Worm (Caenorhabditis elegans) whole organism, young adult: ENCODE measurements around the gene pfs-2.
"Not testable (repeated sequence)": the region's sequence is repeated elsewhere in the genome, so short reads cannot be mapped to it uniquely, and the experiment has no call there.

Experiments used
- C17E4.6 ChIP-seq: fragments of 200-800 bp; sonication (Bioruptor generic); IDR thresholded peaks from 2 replicates; pipeline ENCODE4 v1.3.6; 2022; ENCODE audit warnings: missing genetic modification reagents, missing genetic modification characterization, missing compliant biosample characterization
- F37B4.10 ChIP-seq: fragments of 200-800 bp; sonication (Bioruptor generic); IDR thresholded peaks from 2 replicates; pipeline ENCODE4 v1.3.6; 2022; ENCODE audit warnings: missing genetic modification characterization, missing compliant biosample characterization
- F52B5.7 ChIP-seq: sonication (generic microtip); optimal IDR thresholded peaks from 2 replicates; lab custom pipeline; 2016; ENCODE audit warnings: mild to moderate bottlenecking, missing genetic modification characterization, missing compliant biosample characterization
- F57C9.4 ChIP-seq: sonication (generic microtip); optimal IDR thresholded peaks from 2 replicates; lab custom pipeline; 2017; ENCODE audit warnings: mild to moderate bottlenecking, missing genetic modification characterization, missing compliant biosample characterization
- K12H6.12 ChIP-seq: fragments of 200-800 bp; sonication (Bioruptor generic); optimal IDR thresholded peaks from 2 replicates; lab custom pipeline; 2018; ENCODE audit warnings: mild to moderate bottlenecking, missing genetic modification characterization, missing compliant biosample characterization
- T07F8.4 ChIP-seq: sonication (generic microtip); optimal IDR thresholded peaks from 2 replicates; lab custom pipeline; 2016; ENCODE audit warnings: mild to moderate bottlenecking, missing genetic modification characterization, moderate library complexity, missing compliant biosample characterization
- Y56A3A.18 ChIP-seq: fragments of 200-800 bp; sonication (Bioruptor generic); IDR thresholded peaks from 2 replicates; pipeline ENCODE4 v1.3.6; 2022; ENCODE audit warnings: missing genetic modification reagents, missing genetic modification characterization, missing compliant biosample characterization
- akir-1 ChIP-seq: fragments of 200-800 bp; sonication (Bioruptor generic); optimal IDR thresholded peaks from 2 replicates; lab custom pipeline; 2018; ENCODE audit warnings: mild to moderate bottlenecking, missing genetic modification characterization, moderate library complexity, missing compliant biosample characterization
- ama-1 ChIP-seq, 3 experiments: fragments of 150-350 bp in 1 of 3; sonication (generic microtip) in 2 of 3; optimal IDR thresholded peaks; 2 replicates each; lab custom pipeline; 2014 to 2018; ENCODE audit warnings: missing biosample characterization in 2 of 3, missing genetic modification characterization in 2 of 3, missing genetic modification reagents in 2 of 3
- aptf-3 ChIP-seq: fragments of 200-800 bp; sonication (Bioruptor generic); IDR thresholded peaks from 2 replicates; pipeline ENCODE4 v1.3.6; 2022; ENCODE audit warnings: missing genetic modification characterization, missing compliant biosample characterization
- athp-1 ChIP-seq: sonication (generic microtip); optimal IDR thresholded peaks from 2 replicates; lab custom pipeline; 2017; ENCODE audit warnings: mild to moderate bottlenecking, missing genetic modification characterization, missing compliant biosample characterization
- attf-5 ChIP-seq: fragments of 200-800 bp; sonication (Bioruptor generic); optimal IDR thresholded peaks from 2 replicates; lab custom pipeline; 2018; ENCODE audit warnings: mild to moderate bottlenecking, missing genetic modification characterization, missing compliant biosample characterization
- ccch-3 ChIP-seq: fragments of 200-800 bp; sonication (Bioruptor generic); optimal IDR thresholded peaks from 2 replicates; lab custom pipeline; 2018; ENCODE audit warnings: mild to moderate bottlenecking, missing genetic modification characterization, missing compliant biosample characterization
- cebp-2 ChIP-seq: fragments of 200-800 bp; sonication (Bioruptor generic); IDR thresholded peaks from 2 replicates; pipeline ENCODE4 v1.3.6; 2022; ENCODE audit warnings: missing genetic modification characterization, missing compliant biosample characterization
- ceh-100 ChIP-seq: fragments of 200-800 bp; sonication (Bioruptor generic); IDR thresholded peaks from 2 replicates; pipeline ENCODE4 v1.3.6; 2022; ENCODE audit warnings: missing genetic modification reagents, missing genetic modification characterization, missing compliant biosample characterization
- ceh-91 ChIP-seq: fragments of 200-800 bp; sonication (Bioruptor generic); IDR thresholded peaks from 2 replicates; pipeline ENCODE4 v1.3.6; 2022; ENCODE audit warnings: missing genetic modification reagents, missing genetic modification characterization, missing compliant biosample characterization
- chd-7 ChIP-seq: sonication (generic microtip); optimal IDR thresholded peaks from 2 replicates; lab custom pipeline; 2016; ENCODE audit warnings: mild to moderate bottlenecking, missing genetic modification characterization, moderate library complexity, missing compliant biosample characterization
- dox-1 ChIP-seq: fragments of 200-800 bp; sonication (Bioruptor generic); IDR thresholded peaks from 2 replicates; pipeline ENCODE4 v1.3.6; 2022; ENCODE audit warnings: missing genetic modification reagents, missing genetic modification characterization, missing compliant biosample characterization
- egl-18 ChIP-seq: fragments of 200-800 bp; sonication (Bioruptor generic); IDR thresholded peaks from 2 replicates; pipeline ENCODE4 v1.3.6; 2022; ENCODE audit warnings: missing genetic modification reagents, missing genetic modification characterization, missing compliant biosample characterization
- egrh-3 ChIP-seq: fragments of 200-800 bp; sonication (Bioruptor generic); IDR thresholded peaks from 2 replicates; pipeline ENCODE4 v1.3.6; 2022; ENCODE audit warnings: missing genetic modification reagents, missing genetic modification characterization, missing compliant biosample characterization
- fkh-3 ChIP-seq: sonication (generic microtip); optimal IDR thresholded peaks from 2 replicates; lab custom pipeline; 2016; ENCODE audit warnings: mild to moderate bottlenecking, missing genetic modification characterization, missing compliant biosample characterization
- lin-26 ChIP-seq: fragments of 200-800 bp; sonication (Bioruptor generic); IDR thresholded peaks from 2 replicates; pipeline ENCODE4 v1.3.6; 2022; ENCODE audit warnings: missing genetic modification reagents, missing genetic modification characterization, missing compliant biosample characterization
- lin-54 ChIP-seq: fragments of 200-800 bp; sonication (Bioruptor generic); optimal IDR thresholded peaks from 2 replicates; lab custom pipeline; 2018; ENCODE audit warnings: mild to moderate bottlenecking, missing genetic modification characterization, missing compliant biosample characterization
- lsl-1 ChIP-seq: fragments of 200-800 bp; sonication (Bioruptor generic); optimal IDR thresholded peaks from 2 replicates; lab custom pipeline; 2018; ENCODE audit warnings: mild to moderate bottlenecking, missing genetic modification characterization, moderate library complexity, missing compliant biosample characterization
- madf-6 ChIP-seq: fragments of 200-800 bp; sonication (Bioruptor generic); IDR thresholded peaks from 2 replicates; pipeline ENCODE4 v1.3.6; 2022; ENCODE audit warnings: missing genetic modification reagents, missing genetic modification characterization, missing compliant biosample characterization
- mes-4 ChIP-seq: sonication (generic microtip); optimal IDR thresholded peaks from 2 replicates; lab custom pipeline; 2016; ENCODE audit warnings: missing genotype, missing genetic modification characterization, missing compliant biosample characterization
- mxl-1 ChIP-seq: sonication (generic microtip); optimal IDR thresholded peaks from 2 replicates; lab custom pipeline; 2016; ENCODE audit warnings: missing genetic modification characterization, missing compliant biosample characterization
- pbrm-1 ChIP-seq: fragments of 200-800 bp; sonication (Bioruptor generic); IDR thresholded peaks from 2 replicates; pipeline ENCODE4 v1.3.6; 2022; ENCODE audit warnings: missing genetic modification reagents, missing genetic modification characterization, missing compliant biosample characterization
- snpc-1.1 ChIP-seq: sonication (generic microtip); optimal IDR thresholded peaks from 2 replicates; lab custom pipeline; 2017; ENCODE audit warnings: missing genetic modification characterization, mild to moderate bottlenecking, missing compliant biosample characterization, antibody characterized with exemption, moderate library complexity, missing genotype, missing genetic modification reagents; ENCODE audit not compliant: insufficient read depth
- zfh-2 ChIP-seq: fragments of 200-800 bp; sonication (Bioruptor generic); conservative IDR thresholded peaks from 2 replicates; pipeline ENCODE4 v1.3.6; 2022; ENCODE audit warnings: missing genetic modification reagents, missing genetic modification characterization, missing compliant biosample characterization
- zim-3 ChIP-seq: sonication (generic microtip); optimal IDR thresholded peaks from 2 replicates; lab custom pipeline; 2017; ENCODE audit warnings: mild to moderate bottlenecking, missing genetic modification characterization, moderate library complexity, missing compliant biosample characterization
- ztf-26 ChIP-seq: sonication (generic microtip); optimal IDR thresholded peaks from 2 replicates; lab custom pipeline; 2017; ENCODE audit warnings: missing genetic modification characterization, missing compliant biosample characterization
- ztf-28 ChIP-seq: fragments of 200-800 bp; sonication (Bioruptor generic); IDR thresholded peaks from 2 replicates; pipeline ENCODE4 v1.3.6; 2022; ENCODE audit warnings: missing genetic modification reagents, missing genetic modification characterization, missing compliant biosample characterization

pfs-2 gene

DNA sequence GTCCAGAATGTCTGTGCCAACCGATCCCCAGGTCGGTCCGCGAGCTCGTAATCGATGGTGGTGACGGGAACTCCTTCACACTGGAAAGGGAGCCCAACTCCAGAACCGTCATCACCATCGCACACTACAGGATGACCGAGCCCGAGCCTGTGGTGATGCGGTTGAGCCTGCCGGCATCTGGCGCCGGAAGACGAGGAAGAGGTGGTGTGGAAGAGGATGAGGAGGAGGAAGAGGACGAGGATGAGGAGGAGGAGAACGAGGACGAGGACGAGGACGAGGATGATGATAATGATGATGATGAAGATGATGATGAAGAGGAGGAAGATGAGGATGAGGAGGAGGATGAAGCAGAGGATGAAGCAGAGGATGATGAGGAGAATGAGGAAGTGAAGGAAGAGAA lies 40.1 kb upstream of the pfs-2 start, which contains the start of gene Y54G11A.14:
Gene Y54G11A.14, plus strand, starts transcription at position 132 of the 400 bp plus-strand sequence.
- no peak for TF ChIP-seq dox-1 (GFP tag; lab: Robert Waterston, UW)
- TF ChIP-seq ccch-3 (GFP tag; lab: Kevin White, UChicago) = no peak
- no peak for TF ChIP-seq ztf-28
- peak; percentile 68 for TF ChIP-seq egrh-3 (GFP tag; lab: Robert Waterston, UW)
- TF ChIP-seq K12H6.12 = no peak
- TF ChIP-seq akir-1 = peak; percentile 3
- TF ChIP-seq egl-18 = no peak
- peak; percentile 76; the same call in 1 of the 2 replicates for TF ChIP-seq zfh-2 (GFP tag; lab: Robert Waterston, UW)
- TF ChIP-seq, all 124 proteins: peak for 3

DNA sequence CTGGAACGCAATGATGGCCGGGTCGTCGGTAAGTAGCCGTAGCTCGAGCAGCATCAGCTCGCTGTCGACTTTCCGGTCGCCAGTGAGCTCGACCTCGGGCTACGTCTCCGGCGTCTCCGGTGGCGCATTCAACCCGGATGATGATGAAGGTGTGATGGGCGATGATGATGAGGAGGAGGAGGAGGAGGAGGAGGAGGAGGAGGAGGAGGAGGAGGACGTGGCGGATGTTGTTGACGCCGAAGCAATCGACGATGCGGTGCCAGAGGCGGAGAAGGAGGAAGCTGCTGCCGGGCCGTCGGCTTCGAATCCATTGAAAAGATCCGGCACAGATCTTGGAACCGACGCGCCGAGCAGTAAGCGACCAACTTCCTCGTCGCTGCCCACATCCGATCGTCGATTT lies 38.9 kb upstream of the pfs-2 start:
- 0 out of 2 replicates have a peak, but pooled peaks have one; percentile 21 for TF ChIP-seq Y56A3A.18 (GFP tag; lab: Robert Waterston, UW)
- TF ChIP-seq ama-1 (optimal IDR thresholded peaks at IDR 0.05; lab: Kevin White, UChicago) = no peak
- no peak for TF ChIP-seq ama-1 (GFP tag; optimal IDR thresholded peaks at IDR 0.05; lab: Kevin White, UChicago)
- peak; percentile 88; the same call in 1 of the 2 replicates for TF ChIP-seq zfh-2 (GFP tag; lab: Robert Waterston, UW)
- TF ChIP-seq attf-5 = peak; percentile 11
- no peak for TF ChIP-seq dox-1 (GFP tag; lab: Robert Waterston, UW)
- TF ChIP-seq lin-26 (GFP tag; lab: Robert Waterston, UW) = 0 out of 2 replicates have a peak, but pooled peaks have one; percentile 9
- TF ChIP-seq egrh-3 (GFP tag; lab: Robert Waterston, UW) = peak; percentile 85
- TF ChIP-seq, all 124 proteins: peak for 5

DNA sequence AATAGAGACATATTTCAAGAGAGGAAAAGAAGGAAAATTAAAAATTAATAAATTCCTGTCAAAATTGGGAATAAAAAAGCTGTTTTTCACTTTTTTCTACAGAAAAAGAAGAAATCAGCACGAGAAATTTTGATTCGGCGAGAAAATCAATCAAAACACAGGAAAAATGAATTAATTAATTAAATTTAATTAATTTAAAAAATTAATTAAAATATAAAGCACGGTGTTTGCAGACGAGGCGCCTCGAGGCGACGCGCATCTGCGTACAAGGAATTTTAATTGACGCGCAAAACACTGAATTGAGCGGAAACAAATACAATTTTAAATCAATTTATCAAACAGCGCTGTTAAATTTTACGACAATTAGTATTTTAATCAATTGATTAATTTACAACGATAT lies 36.9 kb upstream of the pfs-2 start:
- TF ChIP-seq C17E4.6 (GFP tag; lab: Robert Waterston, UW) (no peak), Y56A3A.18 (GFP tag; lab: Robert Waterston, UW) (no peak), madf-6 (GFP tag; lab: Robert Waterston, UW) (no peak), zim-3 (tag; lab: Kevin White, UChicago) (no peak), attf-5 (no peak), fkh-3 (tag; lab: Kevin White, UChicago) (no peak), lin-54 (GFP tag; lab: Kevin White, UChicago) (no peak), T07F8.4 (no peak), mes-4 (tag; lab: Kevin White, UChicago) (no peak), chd-7 (tag; lab: Kevin White, UChicago) (no peak), ztf-26 (tag; lab: Kevin White, UChicago) (no peak), ceh-100 (no peak), lsl-1 (GFP tag; lab: Kevin White, UChicago) (no peak), athp-1 (tag; lab: Kevin White, UChicago) (no peak), ceh-91 (GFP tag; lab: Robert Waterston, UW) (no peak), snpc-1.1 (tag; lab: Kevin White, UChicago) (no peak), F57C9.4 (tag; lab: Kevin White, UChicago) (no peak), F52B5.7 (tag; lab: Kevin White, UChicago) (no peak)

DNA sequence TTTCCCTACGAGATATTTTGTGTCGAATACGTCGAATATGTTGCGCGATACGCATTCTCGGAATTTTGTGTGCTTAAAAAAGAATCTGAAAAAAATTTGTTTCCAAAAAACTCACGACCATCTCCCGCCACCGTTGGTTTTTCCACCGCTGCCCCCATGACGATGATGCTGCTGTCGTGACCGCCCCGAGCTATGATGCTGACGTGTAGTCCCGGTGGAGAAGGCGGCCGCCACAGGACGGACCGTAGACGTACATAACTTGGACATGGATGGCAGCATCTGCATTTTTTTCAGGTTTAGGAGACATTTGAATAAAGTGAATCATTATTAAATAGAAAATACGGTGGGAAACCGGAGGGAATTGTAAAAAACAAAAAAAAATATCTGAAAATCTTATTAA lies 14.0 kb upstream of the pfs-2 start, which contains the start of gene ddl-3:
Gene ddl-3, minus strand, starts transcription at position 289 of the 400 bp plus-strand sequence.
- TF ChIP-seq cebp-2 (GFP tag; lab: Robert Waterston, UW) (0 out of 2 replicates have a peak, but pooled peaks have one; percentile 70), madf-6 (GFP tag; lab: Robert Waterston, UW) (0 out of 2 replicates have a peak, but pooled peaks have one; percentile 21), pbrm-1 (GFP tag; lab: Robert Waterston, UW) (0 out of 2 replicates have a peak, but pooled peaks have one; percentile 34), aptf-3 (GFP tag; lab: Robert Waterston, UW) (0 out of 2 replicates have a peak, but pooled peaks have one; percentile 42)

DNA sequence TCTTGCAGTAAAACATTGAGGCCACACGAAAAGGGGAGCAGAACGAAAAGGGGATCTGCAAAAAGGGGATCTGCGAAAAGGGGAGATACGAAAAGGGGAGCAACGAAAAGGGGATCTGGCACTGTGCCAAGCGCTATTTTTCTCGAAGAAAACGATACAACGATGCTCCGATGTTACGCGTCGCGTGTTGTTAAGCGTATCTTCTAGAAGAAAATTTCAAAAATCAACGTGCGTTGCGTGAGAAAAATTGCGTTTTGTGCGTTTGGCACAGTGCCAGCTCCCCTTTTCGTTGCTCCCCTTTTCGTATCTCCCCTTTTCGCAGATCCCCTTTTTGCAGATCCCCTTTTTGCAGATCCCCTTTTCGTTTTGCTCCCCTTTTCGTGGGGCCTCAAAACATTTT lies 11.9 kb upstream of the pfs-2 start, which contains the start of gene Y54G11A.9:
Gene Y54G11A.9, minus strand, starts transcription at position 196 of the 400 bp plus-strand sequence.
- TF ChIP-seq dox-1 (GFP tag; lab: Robert Waterston, UW); mxl-1 (tag; lab: Kevin White, UChicago); F37B4.10 (GFP tag; lab: Robert Waterston, UW): not testable (repeated sequence)
